Worm (Caenorhabditis elegans) whole organism, L2 larva: ENCODE data around the gene T10G3.1.

Source experiments
- C34F6.9 ChIP-seq: fragments of 150-350 bp; optimal IDR thresholded peaks from 2 replicates; lab custom pipeline; 2014; ENCODE audit warnings: missing biosample characterization, missing genetic modification characterization
- F13H6.1 ChIP-seq: sonication (generic microtip); optimal IDR thresholded peaks from 2 replicates; lab custom pipeline; 2016; ENCODE audit warnings: missing genetic modification characterization, missing compliant biosample characterization
- R02D3.7 ChIP-seq: fragments of 150-350 bp; optimal IDR thresholded peaks from 2 replicates; lab custom pipeline; 2014; ENCODE audit warnings: missing biosample characterization, missing genetic modification characterization
- Y55F3AM.14 ChIP-seq: fragments of 200-800 bp; sonication (Bioruptor generic); optimal IDR thresholded peaks from 2 replicates; lab custom pipeline; 2018; ENCODE audit warnings: mild to moderate bottlenecking, missing genetic modification characterization, missing compliant biosample characterization
- ZK546.5 ChIP-seq: sonication (generic microtip); optimal IDR thresholded peaks from 2 replicates; lab custom pipeline; 2017; ENCODE audit warnings: missing biosample characterization, missing genetic modification characterization
- alr-1 ChIP-seq: fragments of 150-350 bp; optimal IDR thresholded peaks from 2 replicates; lab custom pipeline; 2014; ENCODE audit warnings: missing biosample characterization, missing genetic modification characterization
- ama-1 ChIP-seq: fragments of 150-350 bp; optimal IDR thresholded peaks from 2 replicates; lab custom pipeline; 2018; ENCODE audit warnings: inconsistent platforms
- ceh-16 ChIP-seq: fragments of 150-350 bp; optimal IDR thresholded peaks from 2 replicates; lab custom pipeline; 2014; ENCODE audit warnings: missing biosample characterization, missing genetic modification characterization
- crh-2 ChIP-seq: sonication (generic microtip); optimal IDR thresholded peaks from 2 replicates; lab custom pipeline; 2017; ENCODE audit warnings: missing biosample characterization, missing genetic modification characterization
- dmd-4 ChIP-seq: sonication (generic microtip); optimal IDR thresholded peaks from 2 replicates; lab custom pipeline; 2017; ENCODE audit warnings: missing biosample characterization, missing genetic modification characterization
- elt-1 ChIP-seq: fragments of 150-350 bp; optimal IDR thresholded peaks from 2 replicates; lab custom pipeline; 2014; ENCODE audit warnings: missing biosample characterization, missing genetic modification characterization
- fos-1 ChIP-seq: fragments of 150-350 bp; optimal IDR thresholded peaks from 2 replicates; lab custom pipeline; 2014; ENCODE audit warnings: missing biosample characterization, missing genetic modification characterization
- gmeb-1 ChIP-seq: fragments of 150-350 bp; optimal IDR thresholded peaks from 2 replicates; lab custom pipeline; 2014; ENCODE audit warnings: missing biosample characterization, missing genetic modification characterization
- lin-11 ChIP-seq: fragments of 150-350 bp; sonication (generic microtip); optimal IDR thresholded peaks from 2 replicates; lab custom pipeline; 2014; ENCODE audit warnings: missing biosample characterization, missing genetic modification characterization, inconsistent platforms, mixed read lengths
- lin-13 ChIP-seq: fragments of 150-350 bp; optimal IDR thresholded peaks from 2 replicates; lab custom pipeline; 2014; ENCODE audit warnings: missing biosample characterization, missing genetic modification reagents, missing genetic modification characterization
- mab-5 ChIP-seq: fragments of 150-350 bp; optimal IDR thresholded peaks from 2 replicates; lab custom pipeline; 2014; ENCODE audit warnings: missing biosample characterization, missing genetic modification characterization
- mbf-1 ChIP-seq: sonication (generic microtip); optimal IDR thresholded peaks from 2 replicates; lab custom pipeline; 2017; ENCODE audit warnings: missing biosample characterization, missing genetic modification characterization
- mdl-1 ChIP-seq, 2 experiments: fragments of 150-350 bp in 1 of 2; sonication (generic microtip) in 1 of 2; optimal IDR thresholded peaks; 2 replicates each; lab custom pipeline; 2017; ENCODE audit warnings: missing biosample characterization in 2 of 2, missing genetic modification characterization in 2 of 2
- nhr-10 ChIP-seq: sonication (generic microtip); optimal IDR thresholded peaks from 2 replicates; lab custom pipeline; 2017; ENCODE audit warnings: missing biosample characterization, missing genetic modification characterization
- nhr-12 ChIP-seq: fragments of 150-350 bp; optimal IDR thresholded peaks from 2 replicates; lab custom pipeline; 2014; ENCODE audit warnings: missing biosample characterization, missing genetic modification characterization
- nhr-129 ChIP-seq: fragments of 150-350 bp; optimal IDR thresholded peaks from 2 replicates; lab custom pipeline; 2014; ENCODE audit warnings: missing biosample characterization, missing genetic modification characterization
- nhr-23 ChIP-seq: fragments of 150-350 bp; optimal IDR thresholded peaks from 2 replicates; lab custom pipeline; 2014; ENCODE audit warnings: missing biosample characterization, missing genetic modification reagents, missing genetic modification characterization
- nhr-237 ChIP-seq: fragments of 150-350 bp; optimal IDR thresholded peaks from 2 replicates; lab custom pipeline; 2014; ENCODE audit warnings: missing biosample characterization, missing genetic modification characterization
- peb-1 ChIP-seq: fragments of 150-350 bp; optimal IDR thresholded peaks from 2 replicates; lab custom pipeline; 2014; ENCODE audit warnings: missing biosample characterization, missing genetic modification characterization
- sma-9 ChIP-seq, 2 experiments: fragments of 150-350 bp in 1 of 2; sonication (generic microtip) in 1 of 2; optimal IDR thresholded peaks; 2 replicates each; lab custom pipeline; 2014 to 2016; ENCODE audit warnings: missing genetic modification characterization in 2 of 2, mild to moderate bottlenecking in 1 of 2, missing biosample characterization in 1 of 2, missing compliant biosample characterization in 1 of 2, missing genetic modification reagents in 1 of 2, moderate library complexity in 1 of 2
- unc-39 ChIP-seq: fragments of 150-350 bp; optimal IDR thresholded peaks from 2 replicates; lab custom pipeline; 2014; ENCODE audit warnings: missing biosample characterization, missing genetic modification characterization
- unc-55 ChIP-seq: fragments of 150-350 bp; sonication (generic microtip); optimal IDR thresholded peaks from 3 replicates; lab custom pipeline; 2014; ENCODE audit warnings: missing biosample characterization, missing genetic modification reagents, missing genetic modification characterization
- ztf-1 ChIP-seq: fragments of 200-800 bp; sonication (Bioruptor generic); conservative IDR thresholded peaks from 2 replicates; pipeline ENCODE4 v1.3.6; 2022; ENCODE audit warnings: missing genetic modification characterization, missing compliant biosample characterization
- ztf-11 ChIP-seq: sonication (generic microtip); optimal IDR thresholded peaks from 2 replicates; lab custom pipeline; 2017; ENCODE audit warnings: missing biosample characterization, missing genetic modification characterization
- ztf-4 ChIP-seq: fragments of 150-350 bp; optimal IDR thresholded peaks from 2 replicates; lab custom pipeline; 2014; ENCODE audit warnings: missing biosample characterization, missing genetic modification characterization

T10G3.1 gene

DNA sequence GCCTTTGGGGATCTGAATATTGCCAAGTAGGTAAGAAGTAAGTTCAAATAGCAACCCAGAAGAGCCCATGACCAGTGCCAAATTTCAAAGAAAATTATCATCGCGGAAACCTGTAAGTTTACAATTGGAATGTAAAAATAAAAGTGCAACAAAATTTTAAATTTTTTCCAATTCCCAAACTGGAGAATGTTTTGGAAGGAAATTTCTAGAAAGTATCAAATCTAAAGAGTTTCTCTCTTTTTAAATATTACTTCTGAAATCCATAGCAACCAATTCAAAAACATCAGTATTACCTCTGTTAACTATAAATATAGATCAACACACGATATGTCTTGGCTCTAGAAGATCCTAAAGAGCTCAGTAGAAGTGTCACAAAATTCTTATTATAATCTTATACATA lies 44.8 kb downstream of the T10G3.1 start, which contains the start of gene srd-19:
Gene srd-19, minus strand, starts transcription at position 101 of the 400 bp plus-strand sequence.
- no peak for TF ChIP-seq lin-13 (GFP tag; lab: Kevin White, UChicago)
- no peak for TF ChIP-seq unc-39 (tag; lab: Kevin White, UChicago)
- TF ChIP-seq alr-1 (tag; lab: Kevin White, UChicago), result no peak
- TF ChIP-seq ztf-1 (GFP tag; lab: Robert Waterston, UW), result no peak
- no peak for TF ChIP-seq C34F6.9
- TF ChIP-seq Y55F3AM.14, result no peak
- TF ChIP-seq gmeb-1 (tag; lab: Kevin White, UChicago), result no peak
- TF ChIP-seq nhr-12 (tag; lab: Kevin White, UChicago), result no peak
- TF ChIP-seq lin-11 (tag; lab: Kevin White, UChicago), result no peak
- no peak for TF ChIP-seq mdl-1 (tag; optimal IDR thresholded peaks at IDR 0.05; lab: Kevin White, UChicago)
- no peak for TF ChIP-seq fos-1 (tag; lab: Kevin White, UChicago)
- TF ChIP-seq ztf-11 (tag; lab: Kevin White, UChicago), result no peak
- no peak for TF ChIP-seq mab-5

DNA sequence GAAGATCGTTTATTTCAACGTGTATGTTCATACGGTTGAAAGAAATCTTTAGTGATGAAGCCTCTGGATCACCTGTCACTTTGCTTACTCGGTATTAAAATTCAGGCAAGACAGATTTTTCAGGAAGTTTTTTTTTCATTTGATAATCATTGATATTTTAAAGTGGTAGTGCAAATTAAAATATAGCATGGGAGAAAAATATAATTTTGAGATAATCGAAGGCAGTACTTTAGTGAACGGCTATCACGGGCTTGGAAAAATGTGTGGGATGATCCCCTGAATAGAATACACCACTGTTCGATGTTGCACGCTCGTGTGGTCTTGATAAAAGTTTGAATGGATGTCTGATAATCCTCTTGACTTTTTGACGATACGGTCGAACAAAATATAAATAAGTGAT lies 46.1 kb downstream of the T10G3.1 start:
- no peak for TF ChIP-seq ceh-16
- no peak for TF ChIP-seq crh-2 (tag; lab: Kevin White, UChicago)
- TF ChIP-seq R02D3.7 (tag; lab: Kevin White, UChicago), result no peak
- no peak for TF ChIP-seq ztf-4
- TF ChIP-seq lin-11 (tag; lab: Kevin White, UChicago), result no peak
- TF ChIP-seq C34F6.9, result no peak
- no peak for TF ChIP-seq peb-1 (tag; lab: Kevin White, UChicago)
- no peak for TF ChIP-seq lin-13 (GFP tag; lab: Kevin White, UChicago)
- no peak for TF ChIP-seq Y55F3AM.14
- no peak for TF ChIP-seq mbf-1 (tag; lab: Kevin White, UChicago)
- TF ChIP-seq ama-1, result no peak
- no peak for TF ChIP-seq unc-55 (GFP tag; lab: Kevin White, UChicago)
- TF ChIP-seq nhr-10 (tag; lab: Kevin White, UChicago), result no peak
- no peak for TF ChIP-seq unc-39 (tag; lab: Kevin White, UChicago)
- no peak for TF ChIP-seq mdl-1 (tag; optimal IDR thresholded peaks at IDR 0.05; lab: Kevin White, UChicago)

DNA sequence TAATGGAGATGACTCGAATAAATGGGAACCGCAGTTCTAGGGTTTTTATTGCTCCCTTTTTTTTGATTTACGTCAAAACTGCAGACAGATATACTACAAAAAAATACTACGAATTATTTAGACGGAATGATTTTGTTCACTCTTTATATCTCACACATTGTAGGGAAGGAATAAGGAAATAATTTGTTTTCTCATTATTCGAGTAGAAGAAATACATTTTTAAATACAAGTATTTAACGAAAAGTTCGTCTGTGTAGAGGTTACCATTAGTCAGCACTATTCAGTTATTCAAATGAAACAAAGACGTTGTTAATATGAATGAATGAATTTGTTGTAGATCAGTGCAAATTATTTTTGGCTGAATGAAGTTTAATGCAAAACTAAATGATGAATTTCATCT lies 46.7 kb downstream of the T10G3.1 start, which contains the start of gene srd-18:
Gene srd-18, minus strand, starts transcription at position 101 of the 400 bp plus-strand sequence.
- TF ChIP-seq mdl-1 (tag; optimal IDR thresholded peaks at IDR 0.05; lab: Kevin White, UChicago) (no peak), nhr-129 (tag; lab: Kevin White, UChicago) (no peak), unc-55 (GFP tag; lab: Kevin White, UChicago) (no peak), crh-2 (tag; lab: Kevin White, UChicago) (no peak)

DNA sequence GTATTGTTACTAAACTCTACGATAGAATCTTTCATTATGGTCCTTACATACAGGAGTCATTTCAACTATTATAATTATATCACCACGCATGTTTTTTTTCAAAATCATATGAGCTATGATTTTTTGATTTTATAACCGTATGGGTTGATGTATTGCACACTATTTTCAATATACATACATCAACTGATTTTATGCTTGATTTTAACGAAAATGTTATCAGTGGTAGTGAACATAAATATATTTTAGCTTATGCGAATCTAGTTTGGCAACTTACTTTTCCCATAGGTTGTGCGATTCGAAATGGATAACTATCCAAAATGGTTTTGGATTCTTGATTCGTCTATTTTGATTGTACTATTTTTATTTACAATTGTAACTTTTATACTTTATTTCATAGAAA lies 49.9 kb downstream of the T10G3.1 start, which contains the start of gene srv-10:
Gene srv-10, plus strand, starts transcription at position 301 of the 400 bp plus-strand sequence.
- TF ChIP-seq dmd-4 (tag; lab: Kevin White, UChicago), result no peak
- TF ChIP-seq F13H6.1, result no peak
- TF ChIP-seq nhr-12 (tag; lab: Kevin White, UChicago), result no peak
- TF ChIP-seq nhr-23 (tag; lab: Kevin White, UChicago), result no peak
- no peak for TF ChIP-seq elt-1 (tag; lab: Kevin White, UChicago)
- TF ChIP-seq peb-1 (tag; lab: Kevin White, UChicago), result no peak
- TF ChIP-seq, all 48 proteins: peak for 0

DNA sequence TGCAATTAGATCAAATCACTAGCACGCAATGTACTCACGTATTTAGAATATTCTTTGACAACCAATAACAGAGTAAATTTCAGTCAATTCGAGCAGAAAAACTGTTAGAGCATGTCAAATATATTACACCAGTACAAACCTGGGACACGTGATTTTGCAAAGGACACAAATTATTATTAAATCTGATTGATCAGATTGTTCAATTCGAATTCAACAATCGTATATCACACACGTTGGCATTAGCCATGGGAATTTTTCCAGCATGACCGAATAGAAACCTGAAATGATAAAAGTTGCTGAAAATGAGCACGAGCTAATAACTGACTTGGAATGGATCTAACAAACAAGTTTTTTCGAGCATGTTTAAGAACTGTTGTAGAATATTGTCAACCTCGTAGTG lies 50.4 kb downstream of the T10G3.1 start, which contains the start of gene srv-9:
Gene srv-9, minus strand, starts transcription at position 101 of the 400 bp plus-strand sequence.
- TF ChIP-seq ZK546.5 (no peak), nhr-237 (tag; lab: Kevin White, UChicago) (no peak), sma-9 (GFP tag; optimal IDR thresholded peaks at IDR 0.05; lab: Kevin White, UChicago) (no peak), sma-9 (tag; optimal IDR thresholded peaks at IDR 0.05; lab: Kevin White, UChicago) (no peak), nhr-12 (tag; lab: Kevin White, UChicago) (no peak)

DNA sequence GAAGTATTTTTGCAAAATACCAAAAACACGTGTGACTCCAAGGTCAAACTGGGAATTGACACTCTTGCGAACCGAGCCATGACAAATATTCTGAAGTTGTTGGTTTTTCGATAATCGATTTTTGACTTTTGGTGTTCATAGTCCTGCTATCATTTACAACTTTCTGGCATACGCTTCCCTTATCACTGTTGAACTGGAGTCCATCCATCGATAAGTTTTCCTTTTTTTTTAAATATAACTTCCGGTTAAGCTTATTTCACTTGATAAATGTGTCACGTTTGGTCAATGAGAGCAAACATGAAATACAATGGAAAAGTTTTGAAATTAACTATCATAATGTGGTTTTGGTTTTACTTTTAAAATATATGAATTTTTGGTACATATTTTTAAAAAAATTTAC lies 51.8 kb downstream of the T10G3.1 start:
- TF ChIP-seq crh-2 (tag; lab: Kevin White, UChicago) (peak; percentile 17), fos-1 (tag; lab: Kevin White, UChicago) (peak; percentile 95), sma-9 (GFP tag; optimal IDR thresholded peaks at IDR 0.05; lab: Kevin White, UChicago) (peak; percentile 17), sma-9 (tag; optimal IDR thresholded peaks at IDR 0.05; lab: Kevin White, UChicago) (no peak), ama-1 (no peak)
